Fruit fly (Drosophila melanogaster): ENCODE data around the gene Membrin.

Membrin gene

DNA sequence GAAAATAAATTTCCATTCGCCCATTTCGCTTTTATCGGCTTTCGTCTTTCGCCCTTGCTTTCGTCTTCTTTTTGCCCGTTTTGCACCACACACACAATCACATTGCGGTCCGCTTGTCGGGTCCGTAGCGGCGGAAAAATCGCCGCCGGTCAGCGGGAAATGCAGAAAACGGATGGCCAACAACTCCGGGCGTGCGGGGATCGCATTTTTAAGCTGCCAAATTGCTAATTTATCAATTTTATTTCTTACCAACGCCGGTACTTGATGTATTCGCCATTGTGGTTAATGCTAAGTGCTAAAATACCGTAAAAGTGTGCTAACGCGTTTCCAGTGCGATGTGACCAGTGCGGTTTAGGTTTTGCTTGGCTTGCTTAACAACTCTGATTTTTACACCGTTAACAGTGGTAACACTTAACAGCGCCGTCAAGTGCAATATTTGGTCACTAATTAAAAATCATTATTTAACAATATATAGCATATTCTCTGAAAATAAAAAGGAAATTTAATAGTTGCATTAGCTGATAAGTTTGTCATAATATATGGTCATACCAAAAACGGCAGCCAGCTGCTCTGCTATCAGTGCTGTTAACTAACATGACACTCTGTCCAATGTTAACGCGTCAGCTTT lies at the start of gene Membrin, which contains the start of gene Uev1A:
Membrin (plus strand) TSS at position 576 of the 628 bp plus-strand sequence.
Uev1A (minus strand) TSS at position 346 of the 628 bp plus-strand sequence.
- TF ChIP-seq bab1 (GFP tag; optimal IDR thresholded peaks at IDR 0.05), result no peak
- no peak for TF ChIP-seq ovo (GFP tag; optimal IDR thresholded peaks at IDR 0.05)
- no peak for TF ChIP-seq CG7045 (GFP tag; optimal IDR thresholded peaks at IDR 0.05)
- no peak for TF ChIP-seq toe (GFP tag; optimal IDR thresholded peaks at IDR 0.05)
- no peak for TF ChIP-seq CG33017 (tag; optimal IDR thresholded peaks at IDR 0.05)
- TF ChIP-seq CG1620 (GFP tag; optimal IDR thresholded peaks at IDR 0.05), result no peak
- TF ChIP-seq CG5204 (GFP tag; optimal IDR thresholded peaks at IDR 0.05), result no peak
- TF ChIP-seq cnc (optimal IDR thresholded peaks at IDR 0.05), result no peak
- no peak for TF ChIP-seq CG11617 (GFP tag; optimal IDR thresholded peaks at IDR 0.05)
- no peak for TF ChIP-seq Clk (GFP tag; optimal IDR thresholded peaks at IDR 0.05)
- TF ChIP-seq CG12768 (GFP tag; optimal IDR thresholded peaks at IDR 0.05), result peak; percentile 66
- TF ChIP-seq tj (GFP tag; optimal IDR thresholded peaks at IDR 0.05), result no peak
- no peak for TF ChIP-seq kay (GFP tag; ENCODE audit: borderline replicate concordance)
- TF ChIP-seq CG7101 (tag; optimal IDR thresholded peaks at IDR 0.05), result no peak
- peak; percentile 9 for TF ChIP-seq pad (GFP tag; optimal IDR thresholded peaks at IDR 0.05)
- no peak for TF ChIP-seq Crg-1 (GFP tag; optimal IDR thresholded peaks at IDR 0.05)
- peak; percentile 84 for TF ChIP-seq CG14711 (tag; optimal IDR thresholded peaks at IDR 0.05)
- no peak for TF ChIP-seq Hr96 (GFP tag; optimal IDR thresholded peaks at IDR 0.05)

- TF ChIP-seq Clk (GFP tag; optimal IDR thresholded peaks at IDR 0.05) (no peak), Mnt (GFP tag; optimal IDR thresholded peaks at IDR 0.05) (no peak), CG7101 (tag; optimal IDR thresholded peaks at IDR 0.05) (no peak), CG33017 (tag; optimal IDR thresholded peaks at IDR 0.05) (no peak), tj (GFP tag; optimal IDR thresholded peaks at IDR 0.05) (no peak), pad (GFP tag; optimal IDR thresholded peaks at IDR 0.05) (no peak), bab1 (GFP tag; optimal IDR thresholded peaks at IDR 0.05) (no peak), kay (GFP tag; ENCODE audit: borderline replicate concordance) (no peak), CG5204 (GFP tag; optimal IDR thresholded peaks at IDR 0.05) (no peak), CG11617 (GFP tag; optimal IDR thresholded peaks at IDR 0.05) (no peak), Crg-1 (GFP tag; optimal IDR thresholded peaks at IDR 0.05) (no peak), ovo (GFP tag; optimal IDR thresholded peaks at IDR 0.05) (no peak), toe (GFP tag; optimal IDR thresholded peaks at IDR 0.05) (no peak), cnc (optimal IDR thresholded peaks at IDR 0.05) (no peak), CG12768 (GFP tag; optimal IDR thresholded peaks at IDR 0.05) (no peak), CG7045 (GFP tag; optimal IDR thresholded peaks at IDR 0.05) (no peak)
These were observed 38.4 kb upstream of the Membrin start for dm6 chr3L:5327821-5328220.

DNA sequence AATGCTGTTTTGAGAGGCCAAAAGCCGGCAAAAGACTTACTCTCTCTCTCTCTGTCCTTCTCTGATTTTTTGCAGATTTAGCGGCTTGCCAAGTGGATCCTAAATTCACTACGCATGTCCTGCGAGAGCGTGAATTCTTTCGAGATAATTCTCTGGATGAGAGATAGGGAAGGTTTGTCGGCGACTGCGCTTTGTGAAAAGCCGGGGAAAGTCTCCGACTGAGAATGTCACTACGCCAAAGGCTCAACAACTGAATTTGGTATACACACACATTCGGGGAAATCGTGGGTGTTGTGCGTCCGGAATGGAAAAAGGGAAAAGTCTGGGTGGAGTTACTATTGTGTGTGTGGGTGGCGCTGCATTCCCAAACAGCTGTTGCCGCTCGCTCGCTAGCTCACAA lies 36.8 kb upstream of the Membrin start:
- TF ChIP-seq pad (GFP tag; optimal IDR thresholded peaks at IDR 0.05) (no peak), CG14711 (tag; optimal IDR thresholded peaks at IDR 0.05) (no peak), tj (GFP tag; optimal IDR thresholded peaks at IDR 0.05) (no peak), Crg-1 (GFP tag; optimal IDR thresholded peaks at IDR 0.05) (no peak), Hr96 (GFP tag; optimal IDR thresholded peaks at IDR 0.05) (no peak), bab1 (GFP tag; optimal IDR thresholded peaks at IDR 0.05) (no peak), cnc (optimal IDR thresholded peaks at IDR 0.05) (no peak), CG33017 (tag; optimal IDR thresholded peaks at IDR 0.05) (no peak), CG5204 (GFP tag; optimal IDR thresholded peaks at IDR 0.05) (no peak)

DNA sequence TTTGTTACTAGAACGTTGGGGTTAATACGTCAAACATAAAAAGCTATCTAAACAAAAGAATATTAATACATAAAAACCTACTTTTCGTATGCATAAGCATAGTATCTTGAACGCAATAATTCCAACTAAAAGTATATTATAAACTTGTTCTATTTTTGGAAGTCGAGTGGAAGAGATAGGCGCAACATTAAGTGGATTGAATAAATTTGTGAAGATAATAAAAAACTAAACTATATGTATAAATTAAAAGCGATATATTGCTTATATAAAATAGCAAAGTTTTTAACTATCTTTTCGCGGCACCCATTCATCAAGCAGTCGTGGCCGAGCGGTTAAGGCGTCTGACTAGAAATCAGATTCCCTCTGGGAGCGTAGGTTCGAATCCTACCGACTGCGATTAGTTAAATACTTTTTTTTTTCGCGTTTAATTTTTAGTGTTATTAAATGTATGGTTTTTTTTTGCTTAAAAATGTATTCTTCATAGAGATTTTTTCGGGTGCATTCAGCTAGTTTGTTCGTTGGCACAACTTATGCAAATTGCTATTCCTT lies 24.4 kb upstream of the Membrin start:
- TF ChIP-seq CG7101 (tag; optimal IDR thresholded peaks at IDR 0.05) (no peak), CG12768 (GFP tag; optimal IDR thresholded peaks at IDR 0.05) (no peak), CG33017 (tag; optimal IDR thresholded peaks at IDR 0.05) (no peak), tj (GFP tag; optimal IDR thresholded peaks at IDR 0.05) (no peak), CG11617 (GFP tag; optimal IDR thresholded peaks at IDR 0.05) (no peak), Clk (GFP tag; optimal IDR thresholded peaks at IDR 0.05) (no peak), pad (GFP tag; optimal IDR thresholded peaks at IDR 0.05) (no peak), bab1 (GFP tag; optimal IDR thresholded peaks at IDR 0.05) (no peak), CG7045 (GFP tag; optimal IDR thresholded peaks at IDR 0.05) (no peak), Hr96 (GFP tag; optimal IDR thresholded peaks at IDR 0.05) (no peak), CG1620 (GFP tag; optimal IDR thresholded peaks at IDR 0.05) (no peak), cnc (optimal IDR thresholded peaks at IDR 0.05) (no peak), Crg-1 (GFP tag; optimal IDR thresholded peaks at IDR 0.05) (no peak), Mnt (GFP tag; optimal IDR thresholded peaks at IDR 0.05) (no peak), ovo (GFP tag; optimal IDR thresholded peaks at IDR 0.05) (no peak)

DNA sequence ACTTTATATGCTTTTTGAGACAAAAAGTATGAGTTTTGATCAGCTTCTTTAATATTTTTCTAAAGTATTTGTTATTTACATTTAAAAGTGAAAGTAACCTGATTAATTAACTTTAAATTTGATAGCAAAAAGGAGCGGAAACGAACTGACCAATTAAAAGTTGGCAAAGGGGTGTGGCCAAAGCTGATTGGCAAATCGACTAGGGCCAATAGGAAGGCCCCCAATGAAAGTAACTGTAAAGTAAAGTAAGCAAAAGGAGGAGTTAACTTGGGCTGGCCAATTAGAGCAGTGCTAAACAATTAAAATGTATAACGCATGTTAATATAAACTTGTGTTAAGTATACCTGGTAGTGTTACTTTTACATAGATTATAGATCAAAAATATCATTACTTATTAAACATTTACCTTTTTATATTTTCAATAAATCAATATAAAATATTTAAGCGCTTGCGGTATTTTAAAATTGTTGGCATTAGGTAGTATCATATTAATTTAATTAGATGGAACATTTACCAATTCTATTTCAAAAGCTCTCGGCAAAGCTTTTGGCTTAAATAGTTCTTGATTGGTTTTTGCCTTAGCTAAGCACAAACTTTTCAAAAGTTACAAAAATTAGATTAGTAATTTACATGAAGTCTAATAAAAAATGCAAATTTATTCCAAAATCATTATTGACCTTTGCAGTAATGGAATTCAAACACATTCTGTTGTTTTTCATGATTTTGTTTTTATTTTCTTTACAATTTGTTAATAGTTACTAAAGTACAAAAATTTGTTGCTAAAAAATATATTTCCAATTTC lies 23.1 kb upstream of the Membrin start:
- TF ChIP-seq bab1 (GFP tag; optimal IDR thresholded peaks at IDR 0.05), result no peak
- peak; percentile 64 for TF ChIP-seq kay (GFP tag; ENCODE audit: borderline replicate concordance)

DNA sequence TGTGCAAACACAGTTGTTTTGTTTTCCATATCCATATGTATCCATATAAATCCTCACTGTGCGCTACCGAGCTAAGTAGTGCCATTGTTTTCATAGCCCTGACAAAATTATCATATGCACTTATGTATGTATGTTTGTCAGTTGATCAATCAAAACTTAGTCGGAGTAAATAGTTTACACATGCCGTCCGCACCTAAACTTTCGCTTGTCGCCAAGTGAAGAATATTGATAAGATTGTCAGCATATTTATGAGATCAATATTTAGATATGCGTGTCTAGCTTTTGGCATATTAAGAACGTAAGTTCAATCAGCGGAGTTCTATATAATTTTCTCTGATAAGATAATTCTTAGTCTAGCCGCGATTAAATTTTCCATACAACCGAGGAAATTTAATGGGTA lies 17.3 kb upstream of the Membrin start:
- TF ChIP-seq toe (GFP tag; optimal IDR thresholded peaks at IDR 0.05) (no peak), CG14711 (tag; optimal IDR thresholded peaks at IDR 0.05) (no peak), CG33017 (tag; optimal IDR thresholded peaks at IDR 0.05) (no peak), bab1 (GFP tag; optimal IDR thresholded peaks at IDR 0.05) (no peak), CG12768 (GFP tag; optimal IDR thresholded peaks at IDR 0.05) (no peak), ovo (GFP tag; optimal IDR thresholded peaks at IDR 0.05) (no peak), CG1620 (GFP tag; optimal IDR thresholded peaks at IDR 0.05) (no peak), cic (GFP tag; optimal IDR thresholded peaks at IDR 0.05) (peak; percentile 22), CG11617 (GFP tag; optimal IDR thresholded peaks at IDR 0.05) (no peak), tj (GFP tag; optimal IDR thresholded peaks at IDR 0.05) (no peak), kay (GFP tag; ENCODE audit: borderline replicate concordance) (peak; percentile 14), Clk (GFP tag; optimal IDR thresholded peaks at IDR 0.05) (no peak), Hr96 (GFP tag; optimal IDR thresholded peaks at IDR 0.05) (no peak)

All from whole organism, adult.